Fruit fly (Drosophila melanogaster): ENCODE data around the gene CG3631.

Gene CG3631

dm6 chr3R:14893791-14894782, 14.8 kb downstream of the CG3631 start, which contains the start of gene Dph2 (continued):
- TF ChIP-seq CG7786 (GFP tag; optimal IDR thresholded peaks at IDR 0.05) (peak; percentile 20), Spps (tag; optimal IDR thresholded peaks at IDR 0.05) (peak; percentile 63), CG3995 (GFP tag; optimal IDR thresholded peaks at IDR 0.05) (peak; percentile 89), Opbp (GFP tag; IDR thresholded peaks at IDR 0.05; ENCODE audit: partially characterized antibody) (no peak), CG1647 (GFP tag; optimal IDR thresholded peaks at IDR 0.05) (no peak), CG12104 (GFP tag; optimal IDR thresholded peaks at IDR 0.05) (peak; percentile 66), bab2 (GFP tag; optimal IDR thresholded peaks at IDR 0.05) (peak; percentile 2), Hmr (GFP tag; optimal IDR thresholded peaks at IDR 0.05) (no peak), tgo (GFP tag; IDR thresholded peaks at IDR 0.05) (peak; percentile 82), Hr3 (GFP tag; optimal IDR thresholded peaks at IDR 0.05) (peak; percentile 84), jing (GFP tag; optimal IDR thresholded peaks at IDR 0.05) (no peak), p53 (GFP tag; optimal IDR thresholded peaks at IDR 0.05) (peak; percentile 14), MESR4 (GFP tag; optimal IDR thresholded peaks at IDR 0.05) (peak; percentile 72), hkb (optimal IDR thresholded peaks at IDR 0.05) (no peak), hkb (GFP tag; IDR thresholded peaks at IDR 0.05) (peak; percentile 82), crp (GFP tag; optimal IDR thresholded peaks at IDR 0.05) (no peak), chm (GFP tag; IDR thresholded peaks at IDR 0.05) (peak; percentile 35; the same call in 1 of the 2 replicates), CG7987 (GFP tag; optimal IDR thresholded peaks at IDR 0.05) (peak; percentile 91), CG18619 (GFP tag; optimal IDR thresholded peaks at IDR 0.05) (peak; percentile 56), CG34376 (GFP tag; optimal IDR thresholded peaks at IDR 0.05) (peak; percentile 17), Dip3 (GFP tag; optimal IDR thresholded peaks at IDR 0.05) (peak; percentile 58), Poxn (GFP tag; IDR thresholded peaks at IDR 0.05) (no peak), CG8290 (GFP tag; optimal IDR thresholded peaks at IDR 0.05) (no peak), CG8290 (tag; optimal IDR thresholded peaks at IDR 0.05) (peak in 1 of 2 experiments; percentile 69), CG15601 (tag; optimal IDR thresholded peaks at IDR 0.05) (peak; percentile 63), CG9437 (GFP tag; optimal IDR thresholded peaks at IDR 0.05) (peak; percentile 81), CG17802 (tag; optimal IDR thresholded peaks at IDR 0.05) (peak; percentile 56), CG6765 (GFP tag; optimal IDR thresholded peaks at IDR 0.05) (peak; percentile 66), disco-r (GFP tag; optimal IDR thresholded peaks at IDR 0.05) (no peak), CG5245 (GFP tag; optimal IDR thresholded peaks at IDR 0.05) (no peak), inv (GFP tag; IDR thresholded peaks at IDR 0.05; ENCODE audit: partially characterized antibody) (no peak), CG5953 (GFP tag; IDR thresholded peaks at IDR 0.05) (peak; percentile 73), CG18599 (GFP tag; optimal IDR thresholded peaks at IDR 0.05) (no peak), CG7357 (GFP tag; IDR thresholded peaks at IDR 0.05) (peak; percentile 37; the same call in 1 of the 3 replicates), danr (GFP tag; IDR thresholded peaks at IDR 0.05) (peak; percentile 47; the same call in 1 of the 2 replicates), pzg (GFP tag; optimal IDR thresholded peaks at IDR 0.05) (peak; percentile 58), crc (GFP tag; optimal IDR thresholded peaks at IDR 0.05) (no peak), Aef1 (GFP tag; IDR thresholded peaks at IDR 0.05) (peak; percentile 83), CG6683 (GFP tag; optimal IDR thresholded peaks at IDR 0.05) (peak; percentile 39), Hand (GFP tag; optimal IDR thresholded peaks at IDR 0.05) (no peak), CG4707 (GFP tag; optimal IDR thresholded peaks at IDR 0.05) (no peak), wek (GFP tag; optimal IDR thresholded peaks at IDR 0.05) (no peak), Bdp1 (GFP tag; optimal IDR thresholded peaks at IDR 0.05) (peak; percentile 26), Atf6 (GFP tag; IDR thresholded peaks at IDR 0.05) (peak; percentile 66; the same call in 1 of the 2 replicates), Dref (GFP tag; IDR thresholded peaks at IDR 0.05) (peak; percentile 32; the same call in 1 of the 2 replicates), tap (tag; optimal IDR thresholded peaks at IDR 0.05) (peak; percentile 82), abd-A (tag; optimal IDR thresholded peaks at IDR 0.05) (no peak), slbo (GFP tag; IDR thresholded peaks at IDR 0.05) (peak; percentile 93)
